Fruit fly (Drosophila melanogaster): Measurements from ENCODE around the gene CG18418.

Gene CG18418

dm6 chr3L:4698032-4698431 is 8.2 kb upstream of the CG18418 start:
- no peak for TF ChIP-seq usp (GFP tag; optimal IDR thresholded peaks at IDR 0.05)
- no peak for TF ChIP-seq Dll (optimal IDR thresholded peaks at IDR 0.05)
- TF ChIP-seq pan (optimal IDR thresholded peaks at IDR 0.05), result no peak
- no peak for TF ChIP-seq CG8478 (optimal IDR thresholded peaks at IDR 0.05)
- TF ChIP-seq psq (optimal IDR thresholded peaks at IDR 0.05), result no peak
- no peak for TF ChIP-seq EcR (GFP tag; optimal IDR thresholded peaks at IDR 0.05)

DNA sequence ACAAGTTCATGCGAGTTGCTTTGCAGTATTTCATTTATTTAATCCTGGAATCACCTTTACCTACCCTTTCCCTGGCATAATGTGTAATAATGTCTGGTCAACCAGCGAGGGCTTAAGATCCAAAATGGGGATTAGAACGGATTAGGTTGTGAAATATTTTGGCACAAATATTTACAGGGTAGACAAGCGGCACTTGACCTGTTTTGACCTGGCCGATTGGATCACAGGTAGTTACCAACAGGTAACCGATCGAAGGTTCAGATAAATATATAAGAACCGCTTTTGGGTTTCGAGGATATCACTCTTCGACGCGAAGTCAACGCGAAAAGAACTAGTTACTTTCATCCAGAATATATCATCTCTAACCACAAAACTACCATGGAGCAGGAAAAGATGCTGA is 7.4 kb upstream of the CG18418 start, which contains the start of gene CG13713:
Gene CG13713 (plus strand): TSS at position 301 of the 400 bp plus-strand sequence.
- no peak for TF ChIP-seq pan (optimal IDR thresholded peaks at IDR 0.05)
- TF ChIP-seq EcR (GFP tag; optimal IDR thresholded peaks at IDR 0.05), result no peak
- TF ChIP-seq psq (optimal IDR thresholded peaks at IDR 0.05), result no peak
- TF ChIP-seq usp (GFP tag; optimal IDR thresholded peaks at IDR 0.05), result no peak
- no peak for TF ChIP-seq Dll (optimal IDR thresholded peaks at IDR 0.05)
- no peak for TF ChIP-seq CG8478 (optimal IDR thresholded peaks at IDR 0.05)

- TF ChIP-seq psq (optimal IDR thresholded peaks at IDR 0.05) (no peak), CG8478 (optimal IDR thresholded peaks at IDR 0.05) (no peak), usp (GFP tag; optimal IDR thresholded peaks at IDR 0.05) (no peak)
Measured at dm6 chr3L:4696380-4696779, 6.5 kb upstream of the CG18418 start.

dm6 chr3L:4694823-4695222 is 5.0 kb upstream of the CG18418 start, which contains the start of gene CG15876:
Gene CG15876, minus strand, starts transcription at chr3L:4694845.
- no peak for TF ChIP-seq Dll (optimal IDR thresholded peaks at IDR 0.05)
- no peak for TF ChIP-seq psq (optimal IDR thresholded peaks at IDR 0.05)
- TF ChIP-seq usp (GFP tag; optimal IDR thresholded peaks at IDR 0.05), result no peak
- no peak for TF ChIP-seq EcR (GFP tag; optimal IDR thresholded peaks at IDR 0.05)
- TF ChIP-seq CG8478 (optimal IDR thresholded peaks at IDR 0.05), result no peak
- no peak for TF ChIP-seq pan (optimal IDR thresholded peaks at IDR 0.05)

DNA sequence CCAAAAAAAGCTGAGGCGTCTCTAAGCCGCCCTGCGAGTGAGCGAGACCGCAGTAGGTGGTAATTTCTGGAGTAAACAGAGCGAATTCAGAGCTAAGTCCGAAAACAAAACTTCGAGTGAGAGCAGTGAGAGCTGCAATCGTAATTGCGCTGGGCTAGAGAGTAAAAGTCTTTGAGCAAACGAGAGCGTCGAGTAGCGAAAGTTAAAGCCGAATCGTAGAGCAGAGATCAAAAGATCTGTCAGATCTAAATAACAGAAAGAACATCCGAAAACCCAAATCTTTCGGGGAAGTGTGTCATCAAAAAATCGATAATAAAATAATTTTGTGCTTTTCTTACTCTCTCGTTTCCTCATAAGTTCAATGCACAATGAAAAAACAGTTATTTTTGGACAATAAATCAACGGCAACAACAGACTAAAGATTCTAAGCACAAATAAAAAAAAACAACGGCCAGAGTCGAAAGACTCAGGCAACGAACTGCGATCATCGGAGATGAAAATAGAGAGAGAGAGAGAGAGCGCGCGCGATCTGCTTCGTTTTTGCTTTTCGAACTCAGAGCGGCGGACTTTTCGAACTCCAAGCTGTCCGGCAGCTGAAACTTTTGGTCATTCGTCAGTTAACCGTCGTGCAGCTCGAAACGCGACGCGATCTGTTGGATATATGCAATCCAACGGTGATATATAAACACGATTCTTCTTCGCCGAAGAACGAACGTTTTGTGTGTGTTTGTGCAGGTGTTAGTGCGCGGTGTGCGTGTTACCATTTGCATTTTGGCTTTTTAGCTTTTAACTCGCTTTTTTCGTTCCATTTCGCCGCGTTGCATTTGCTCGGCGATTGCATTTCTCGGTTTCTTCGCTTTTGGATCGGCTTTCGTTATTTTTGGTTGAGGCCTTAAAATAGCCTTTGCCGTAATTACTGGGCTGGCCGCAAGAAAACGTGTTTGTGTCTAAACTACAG is 2.6 kb upstream of the CG18418 start, which contains the start of gene RhoGEF64C:
Gene RhoGEF64C (plus strand): TSS at position 607 of the 958 bp plus-strand sequence.
- TF ChIP-seq Dll (optimal IDR thresholded peaks at IDR 0.05), result no peak
- TF ChIP-seq CG8478 (optimal IDR thresholded peaks at IDR 0.05), result no peak
- TF ChIP-seq psq (optimal IDR thresholded peaks at IDR 0.05), result no peak
- no peak for TF ChIP-seq pan (optimal IDR thresholded peaks at IDR 0.05)
- TF ChIP-seq usp (GFP tag; optimal IDR thresholded peaks at IDR 0.05), result no peak
- no peak for TF ChIP-seq EcR (GFP tag; optimal IDR thresholded peaks at IDR 0.05)

DNA sequence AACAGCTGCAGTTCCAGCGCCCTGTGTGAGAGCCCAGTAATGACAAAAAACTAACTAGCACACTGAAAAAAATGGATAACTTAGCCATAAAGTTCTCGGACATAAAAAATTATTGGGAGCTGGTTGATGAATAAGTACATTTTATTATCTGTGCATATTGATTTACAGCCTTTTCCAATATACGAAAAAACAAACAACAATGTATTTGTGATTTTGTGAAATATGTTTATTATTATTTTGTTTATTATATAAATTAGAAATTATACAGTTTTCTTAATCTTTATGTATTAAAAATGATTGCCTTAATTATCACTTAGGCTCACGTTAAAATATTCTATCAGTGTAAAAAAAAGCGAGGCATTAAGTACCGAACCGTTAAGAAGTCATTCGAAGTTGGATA is 1.9 kb upstream of the CG18418 start:
- TF ChIP-seq Dll (optimal IDR thresholded peaks at IDR 0.05) (no peak), pan (optimal IDR thresholded peaks at IDR 0.05) (no peak), CG8478 (optimal IDR thresholded peaks at IDR 0.05) (no peak), EcR (GFP tag; optimal IDR thresholded peaks at IDR 0.05) (no peak), usp (GFP tag; optimal IDR thresholded peaks at IDR 0.05) (no peak), psq (optimal IDR thresholded peaks at IDR 0.05) (no peak)

dm6 chr3L:4690698-4691097 is 828 bp upstream of the CG18418 start:
- TF ChIP-seq EcR (GFP tag; optimal IDR thresholded peaks at IDR 0.05) (no peak), pan (optimal IDR thresholded peaks at IDR 0.05) (no peak), usp (GFP tag; optimal IDR thresholded peaks at IDR 0.05) (no peak), CG8478 (optimal IDR thresholded peaks at IDR 0.05) (no peak), Dll (optimal IDR thresholded peaks at IDR 0.05) (no peak)

DNA sequence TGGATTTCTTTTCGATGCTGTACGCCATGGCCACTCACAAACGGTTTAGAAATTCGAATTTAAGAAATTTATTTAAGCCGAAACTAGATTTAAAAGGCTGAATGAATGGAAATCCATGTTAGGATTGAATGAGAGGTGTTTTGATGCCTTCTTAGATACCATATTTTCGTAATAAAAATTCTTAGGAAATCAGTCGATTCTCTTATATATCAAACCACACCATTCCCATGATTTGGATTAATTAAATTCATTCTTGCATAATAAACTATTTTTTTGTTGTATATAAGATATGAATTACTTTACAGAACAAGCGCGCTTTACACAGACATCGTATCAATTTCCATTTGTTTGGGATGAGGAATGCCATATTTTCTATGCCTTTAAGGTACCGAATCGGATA is 1.2 kb downstream of the CG18418 start, which contains the start of gene CG7514:
Gene CG7514 (minus strand): TSS at position 101 of the 400 bp plus-strand sequence.
- TF ChIP-seq usp (GFP tag; optimal IDR thresholded peaks at IDR 0.05) (no peak), pan (optimal IDR thresholded peaks at IDR 0.05) (no peak), psq (optimal IDR thresholded peaks at IDR 0.05) (no peak), EcR (GFP tag; optimal IDR thresholded peaks at IDR 0.05) (no peak), CG8478 (optimal IDR thresholded peaks at IDR 0.05) (no peak), Dll (optimal IDR thresholded peaks at IDR 0.05) (no peak)

dm6 chr3L:4687133-4687532 is 2.7 kb downstream of the CG18418 start, which contains the start of gene axo:
Gene axo, minus strand, starts transcription at chr3L:4687317.
- TF ChIP-seq CG8478 (optimal IDR thresholded peaks at IDR 0.05), result no peak
- no peak for TF ChIP-seq Dll (optimal IDR thresholded peaks at IDR 0.05)
- no peak for TF ChIP-seq psq (optimal IDR thresholded peaks at IDR 0.05)
- no peak for TF ChIP-seq pan (optimal IDR thresholded peaks at IDR 0.05)
- TF ChIP-seq EcR (GFP tag; optimal IDR thresholded peaks at IDR 0.05), result no peak
- no peak for TF ChIP-seq usp (GFP tag; optimal IDR thresholded peaks at IDR 0.05)

- no peak for TF ChIP-seq usp (GFP tag; optimal IDR thresholded peaks at IDR 0.05)
- no peak for TF ChIP-seq Dll (optimal IDR thresholded peaks at IDR 0.05)
- TF ChIP-seq psq (optimal IDR thresholded peaks at IDR 0.05), result no peak
- no peak for TF ChIP-seq CG8478 (optimal IDR thresholded peaks at IDR 0.05)
- no peak for TF ChIP-seq EcR (GFP tag; optimal IDR thresholded peaks at IDR 0.05)
- no peak for TF ChIP-seq pan (optimal IDR thresholded peaks at IDR 0.05)
Measured at dm6 chr3L:4686609-4687008, 3.3 kb downstream of the CG18418 start.

dm6 chr3L:4686050-4686449 is 3.8 kb downstream of the CG18418 start:
- TF ChIP-seq Dll (optimal IDR thresholded peaks at IDR 0.05), result no peak
- TF ChIP-seq pan (optimal IDR thresholded peaks at IDR 0.05), result no peak
- no peak for TF ChIP-seq psq (optimal IDR thresholded peaks at IDR 0.05)
- no peak for TF ChIP-seq CG8478 (optimal IDR thresholded peaks at IDR 0.05)
- TF ChIP-seq EcR (GFP tag; optimal IDR thresholded peaks at IDR 0.05), result no peak
- TF ChIP-seq usp (GFP tag; optimal IDR thresholded peaks at IDR 0.05), result no peak

dm6 chr3L:4684622-4685276 is 5.1 kb downstream of the CG18418 start:
- TF ChIP-seq Dll (optimal IDR thresholded peaks at IDR 0.05) (no peak), psq (optimal IDR thresholded peaks at IDR 0.05) (no peak), pan (optimal IDR thresholded peaks at IDR 0.05) (no peak), EcR (GFP tag; optimal IDR thresholded peaks at IDR 0.05) (no peak), CG8478 (optimal IDR thresholded peaks at IDR 0.05) (no peak), usp (GFP tag; optimal IDR thresholded peaks at IDR 0.05) (no peak)
